Fruit fly (Drosophila melanogaster) whole organism, embryonic: ENCODE data around the gene CG4962.
A peak's percentile ranks its signal among the peaks of the same experiment; 100 is the strongest.

ENCODE experiments used
- Abd-B ChIP-seq: fragments of 200-800 bp; sonication (Bioruptor generic); optimal IDR thresholded peaks from 2 replicates; lab custom pipeline; 2018; ENCODE audit warnings: missing biosample characterization, mild to moderate bottlenecking, missing genetic modification characterization, moderate library complexity
- Asciz ChIP-seq: fragments of 200-800 bp; sonication (Bioruptor generic); optimal IDR thresholded peaks from 2 replicates; lab custom pipeline; 2017; ENCODE audit warnings: missing biosample characterization, mild to moderate bottlenecking, missing genetic modification characterization, missing genetic modification reagents
- B-H2 ChIP-seq: fragments of 200-800 bp; sonication (Bioruptor generic); optimal IDR thresholded peaks from 2 replicates; lab custom pipeline; 2018; ENCODE audit warnings: missing biosample characterization, mild to moderate bottlenecking, missing genetic modification characterization
- CG10147 ChIP-seq: fragments of 200-800 bp; sonication (Bioruptor generic); optimal IDR thresholded peaks from 2 replicates; lab custom pipeline; 2019; ENCODE audit warnings: missing biosample characterization, mild to moderate bottlenecking, missing genetic modification characterization, moderate library complexity
- CG10267 ChIP-seq: fragments of 200-800 bp; sonication (Bioruptor generic); optimal IDR thresholded peaks from 2 replicates; lab custom pipeline; 2018; ENCODE audit warnings: missing biosample characterization, mild to moderate bottlenecking, missing genetic modification characterization, moderate library complexity
- CG10431 ChIP-seq: fragments of 200-800 bp; sonication (Bioruptor generic); optimal IDR thresholded peaks from 3 replicates; lab custom pipeline; 2018; ENCODE audit warnings: missing biosample characterization, mild to moderate bottlenecking, missing genetic modification characterization
- CG1647 ChIP-seq: fragments of 200-800 bp; sonication (Bioruptor generic); optimal IDR thresholded peaks from 3 replicates; lab custom pipeline; 2016; ENCODE audit warnings: missing biosample characterization, missing genetic modification characterization
- CG16813 ChIP-seq: fragments of 200-800 bp; sonication (Bioruptor generic); IDR thresholded peaks from 3 replicates; pipeline ENCODE4 v1.3.6; 2022; ENCODE audit warnings: missing biosample characterization, missing genetic modification characterization; ENCODE audit not compliant: partially characterized antibody
- CG17361 ChIP-seq: fragments of 200-800 bp; sonication (Bioruptor generic); IDR thresholded peaks from 3 replicates; pipeline ENCODE4 v1.3.6; 2022; ENCODE audit warnings: missing biosample characterization, missing genetic modification characterization
- CG3847 ChIP-seq: fragments of 200-800 bp; sonication (Bioruptor generic); IDR thresholded peaks from 2 replicates; pipeline ENCODE4 v1.3.6; 2022; ENCODE audit warnings: missing biosample characterization, missing genetic modification characterization
- CG4404 ChIP-seq: fragments of 200-800 bp; sonication (Bioruptor generic); IDR thresholded peaks from 2 replicates; pipeline ENCODE4 v1.3.6; 2022; ENCODE audit warnings: missing biosample characterization, missing genetic modification characterization
- CG6689 ChIP-seq: fragments of 200-800 bp; sonication (Bioruptor generic); IDR thresholded peaks from 2 replicates; pipeline ENCODE4 v1.3.6; 2022; ENCODE audit warnings: missing biosample characterization, missing genetic modification characterization
- D19A ChIP-seq: fragments of 200-800 bp; optimal IDR thresholded peaks from 3 replicates; lab custom pipeline; 2019; ENCODE audit warnings: missing biosample characterization, mild to moderate bottlenecking, missing genetic modification characterization, moderate library complexity
- Dbx ChIP-seq: fragments of 200-800 bp; sonication (Bioruptor generic); IDR thresholded peaks from 3 replicates; pipeline ENCODE4 v1.3.6; 2022; ENCODE audit warnings: missing biosample characterization, missing genetic modification characterization
- Dek ChIP-seq: fragments of 200-800 bp; sonication (Bioruptor generic); optimal IDR thresholded peaks from 3 replicates; lab custom pipeline; 2019; ENCODE audit warnings: missing biosample characterization, mild to moderate bottlenecking, missing genetic modification characterization, moderate library complexity
- Dfd ChIP-seq, 2 experiments: fragments of >200 bp; optimal IDR thresholded peaks; 2 replicates each; lab custom pipeline; 2017; ENCODE audit warnings: missing biosample characterization in 2 of 2, missing genetic modification characterization in 2 of 2
- Doc2 ChIP-seq: fragments of 200-800 bp; sonication (Bioruptor generic); IDR thresholded peaks from 2 replicates; pipeline ENCODE4 v1.3.6; 2022; ENCODE audit warnings: missing biosample characterization, missing genetic modification characterization
- Dp ChIP-seq: fragments of 200-800 bp; sonication (Bioruptor generic); optimal IDR thresholded peaks from 2 replicates; lab custom pipeline; 2018; ENCODE audit warnings: missing biosample characterization, mild to moderate bottlenecking, missing genetic modification characterization, moderate library complexity
- ERR ChIP-seq: fragments of 200-800 bp; sonication (Bioruptor generic); optimal IDR thresholded peaks from 2 replicates; lab custom pipeline; 2016; ENCODE audit warnings: missing biosample characterization, missing genetic modification characterization
- Hey ChIP-seq: fragments of 200-800 bp; sonication (Bioruptor generic); optimal IDR thresholded peaks from 3 replicates; lab custom pipeline; 2018; ENCODE audit warnings: missing biosample characterization, mild to moderate bottlenecking, missing genetic modification characterization
- HmgZ ChIP-seq: fragments of 200-800 bp; sonication (Bioruptor generic); optimal IDR thresholded peaks from 2 replicates; lab custom pipeline; 2018; ENCODE audit warnings: missing biosample characterization, mild to moderate bottlenecking, missing genetic modification characterization
- Hmr ChIP-seq: fragments of 200-800 bp; sonication (Bioruptor generic); optimal IDR thresholded peaks from 3 replicates; lab custom pipeline; 2017; ENCODE audit warnings: mild to moderate bottlenecking, missing biosample characterization, missing genetic modification reagents, missing genetic modification characterization
- Hr3 ChIP-seq: fragments of 200-800 bp; sonication (Bioruptor generic); optimal IDR thresholded peaks from 3 replicates; lab custom pipeline; 2016; ENCODE audit warnings: missing biosample characterization, missing genetic modification characterization
- MBD-R2 ChIP-seq: fragments of 200-800 bp; sonication (Bioruptor generic); IDR thresholded peaks from 2 replicates; pipeline ENCODE4 v1.3.6; 2022; ENCODE audit warnings: missing biosample characterization, missing genetic modification characterization
- MESR4 ChIP-seq: fragments of 200-800 bp; sonication (Bioruptor generic); optimal IDR thresholded peaks from 2 replicates; lab custom pipeline; 2018; ENCODE audit warnings: missing biosample characterization, mild to moderate bottlenecking, missing genetic modification characterization, moderate library complexity
- Meics ChIP-seq: fragments of 200-800 bp; sonication (Bioruptor generic); optimal IDR thresholded peaks from 2 replicates; lab custom pipeline; 2017; ENCODE audit warnings: missing biosample characterization, mild to moderate bottlenecking, missing genetic modification characterization
- NFAT ChIP-seq: fragments of 200-800 bp; sonication (Bioruptor generic); IDR thresholded peaks from 2 replicates; pipeline ENCODE4 v1.3.6; 2022; ENCODE audit warnings: missing biosample characterization, missing genetic modification characterization
- Ptx1 ChIP-seq: fragments of 200-800 bp; sonication (Bioruptor generic); IDR thresholded peaks from 2 replicates; pipeline ENCODE4 v1.3.6; 2022; ENCODE audit warnings: missing biosample characterization, missing genetic modification characterization
- Ravus ChIP-seq: fragments of 200-800 bp; sonication (Bioruptor generic); IDR thresholded peaks from 2 replicates; pipeline ENCODE4 v1.3.6; 2022; ENCODE audit warnings: missing biosample characterization, missing genetic modification characterization
- Scr ChIP-seq: fragments of 200-800 bp; sonication (Bioruptor generic); IDR thresholded peaks from 2 replicates; pipeline ENCODE4 v1.3.6; 2022; ENCODE audit warnings: missing biosample characterization, missing genetic modification characterization; ENCODE audit not compliant: partially characterized antibody
- Side ChIP-seq: fragments of 200-800 bp; sonication (Bioruptor generic); optimal IDR thresholded peaks from 2 replicates; lab custom pipeline; 2016; ENCODE audit warnings: missing biosample characterization, missing genetic modification characterization
- Trl ChIP-seq, 3 experiments: fragments of >200 bp in 2 of 3; fragments of 200-800 bp in 1 of 3; sonication (Bioruptor generic) in 1 of 3; optimal IDR thresholded peaks; 2 replicates in 1 of 3; 3 replicates in 2 of 3; lab custom pipeline; 2016 to 2017; ENCODE audit warnings: missing biosample characterization in 1 of 3, missing genetic modification characterization in 1 of 3
- crc ChIP-seq: fragments of 200-800 bp; sonication (Bioruptor generic); optimal IDR thresholded peaks from 2 replicates; lab custom pipeline; 2016; ENCODE audit warnings: missing biosample characterization, missing genetic modification characterization
- dan ChIP-seq: fragments of 200-800 bp; sonication (Bioruptor generic); IDR thresholded peaks from 2 replicates; pipeline ENCODE4 v1.3.6; 2022; ENCODE audit warnings: missing biosample characterization, missing genetic modification characterization
- dm ChIP-seq: fragments of 200-800 bp; sonication (Bioruptor generic); optimal IDR thresholded peaks from 3 replicates; lab custom pipeline; 2016; ENCODE audit warnings: missing biosample characterization, missing genetic modification characterization
- dmrt99B ChIP-seq: fragments of 200-800 bp; sonication (Bioruptor generic); optimal IDR thresholded peaks from 2 replicates; lab custom pipeline; 2018; ENCODE audit warnings: missing biosample characterization, mild to moderate bottlenecking, missing genetic modification characterization, moderate library complexity
- eve ChIP-seq, 2 experiments: fragments of >200 bp; optimal IDR thresholded peaks; 2 replicates each; lab custom pipeline; 2017; ENCODE audit warnings: missing biosample characterization in 2 of 2, missing genetic modification characterization in 2 of 2
- hbn ChIP-seq: fragments of 200-800 bp; sonication (Bioruptor generic); IDR thresholded peaks from 2 replicates; pipeline ENCODE4 v1.3.6; 2022; ENCODE audit warnings: missing biosample characterization, missing genetic modification characterization; ENCODE audit not compliant: partially characterized antibody
- jigr1 ChIP-seq: fragments of 200-800 bp; sonication (Bioruptor generic); IDR thresholded peaks from 3 replicates; pipeline ENCODE4 v1.3.6; 2022; ENCODE audit warnings: missing biosample characterization, missing genetic modification characterization
- kay ChIP-seq: fragments of 200-800 bp; sonication (Bioruptor generic); optimal IDR thresholded peaks from 2 replicates; lab custom pipeline; 2016; ENCODE audit warnings: missing biosample characterization, missing genetic modification characterization
- luna ChIP-seq: fragments of 200-800 bp; sonication (Bioruptor generic); optimal IDR thresholded peaks from 2 replicates; lab custom pipeline; 2016; ENCODE audit warnings: missing biosample characterization, missing genetic modification characterization
- nau ChIP-seq: fragments of 200-800 bp; sonication (Bioruptor generic); optimal IDR thresholded peaks from 3 replicates; lab custom pipeline; 2017; ENCODE audit warnings: missing biosample characterization, mild to moderate bottlenecking, missing genetic modification characterization, missing genetic modification reagents
- odd ChIP-seq: fragments of 200-800 bp; sonication (Bioruptor generic); optimal IDR thresholded peaks from 2 replicates; lab custom pipeline; 2017; ENCODE audit warnings: missing biosample characterization, mild to moderate bottlenecking, missing genetic modification characterization
- pan ChIP-seq, 4 experiments: fragments of >200 bp in 3 of 4; fragments of 200-800 bp in 1 of 4; sonication (Bioruptor generic) in 1 of 4; optimal IDR thresholded peaks in 3 of 4; IDR thresholded peaks in 1 of 4; 2 replicates each; pipeline versions ENCODE4 v1.3.6 to Lab custom; 2017 to 2022; ENCODE audit warnings: missing biosample characterization in 2 of 4, missing genetic modification characterization in 2 of 4, mixed read lengths in 1 of 4
- rib ChIP-seq: fragments of 200-800 bp; sonication (Bioruptor generic); IDR thresholded peaks from 2 replicates; pipeline ENCODE4 v1.3.6; 2022; ENCODE audit warnings: missing biosample characterization, missing genetic modification characterization
- ro ChIP-seq: fragments of 200-800 bp; sonication (Bioruptor generic); IDR thresholded peaks from 2 replicates; pipeline ENCODE4 v1.3.6; 2022; ENCODE audit warnings: missing biosample characterization, missing genetic modification characterization
- sob ChIP-seq: fragments of 200-800 bp; sonication (Bioruptor generic); IDR thresholded peaks from 2 replicates; pipeline ENCODE4 v1.3.6; 2022; ENCODE audit warnings: missing biosample characterization, missing genetic modification characterization
- ssp ChIP-seq: fragments of 200-800 bp; sonication (Bioruptor generic); IDR thresholded peaks from 2 replicates; pipeline ENCODE4 v1.3.6; 2022; ENCODE audit warnings: missing biosample characterization, missing genetic modification characterization
- toy ChIP-seq: fragments of 200-800 bp; sonication (Bioruptor generic); IDR thresholded peaks from 2 replicates; pipeline ENCODE4 v1.3.6; 2022; ENCODE audit warnings: missing biosample characterization, missing genetic modification characterization
- wor ChIP-seq: fragments of 200-800 bp; sonication (Bioruptor generic); IDR thresholded peaks from 2 replicates; pipeline ENCODE4 v1.3.6; 2022; ENCODE audit warnings: missing biosample characterization, missing genetic modification characterization
- zen2 ChIP-seq: fragments of 200-800 bp; sonication (Bioruptor generic); IDR thresholded peaks from 3 replicates; pipeline ENCODE4 v1.3.6; 2022; ENCODE audit warnings: missing biosample characterization, missing genetic modification characterization; ENCODE audit not compliant: partially characterized antibody

The CG4962 gene

dm6 chr3L:16289067-16289466 lies 6.3 kb downstream of the CG4962 start (continued):
- TF ChIP-seq Side = no peak
- peak; percentile 39 for TF ChIP-seq Meics (GFP tag; lab: Kevin White, UChicago)
- no peak for TF ChIP-seq Trl (optimal IDR thresholded peaks at IDR 0.05; lab: Kevin White, UChicago)
- TF ChIP-seq Trl (GFP tag; optimal IDR thresholded peaks at IDR 0.05; lab: Kevin White, UChicago) = no peak
- no peak for TF ChIP-seq CG16813
- TF ChIP-seq pan (optimal IDR thresholded peaks at IDR 0.05; lab: Kevin White, UChicago) = no peak
- TF ChIP-seq pan (GFP tag; optimal IDR thresholded peaks at IDR 0.05 in 1 of 2, IDR thresholded peaks at IDR 0.05 in 1 of 2) = peak in 1 of 2 experiments; percentile 37
- TF ChIP-seq NFAT = no peak
- no peak for TF ChIP-seq dm
- no peak for TF ChIP-seq jigr1 (GFP tag; lab: Robert Waterston, UW)
- TF ChIP-seq CG1647 (GFP tag; lab: Kevin White, UChicago) = no peak
- TF ChIP-seq CG17361 = no peak
- TF ChIP-seq MBD-R2 (GFP tag; lab: Robert Waterston, UW) = no peak
- no peak for TF ChIP-seq Hey (tag; lab: Kevin White, UChicago)
- TF ChIP-seq D19A = no peak
- no peak for TF ChIP-seq Doc2 (GFP tag; lab: Robert Waterston, UW)
- no peak for TF ChIP-seq Asciz (GFP tag; lab: Kevin White, UChicago)
- TF ChIP-seq ssp (GFP tag; lab: Robert Waterston, UW) = no peak
- TF ChIP-seq ERR (GFP tag; lab: Kevin White, UChicago) = no peak
- no peak for TF ChIP-seq nau (GFP tag; lab: Kevin White, UChicago)
- no peak for TF ChIP-seq HmgZ (tag; lab: Kevin White, UChicago)
- no peak for TF ChIP-seq CG10431 (GFP tag; lab: Kevin White, UChicago)
- no peak for TF ChIP-seq hbn (GFP tag; lab: Robert Waterston, UW)
- TF ChIP-seq MESR4 = no peak
- TF ChIP-seq luna (GFP tag; lab: Kevin White, UChicago) = no peak
- no peak for TF ChIP-seq eve (GFP tag; optimal IDR thresholded peaks at IDR 0.05; lab: Kevin White, UChicago)
- TF ChIP-seq dmrt99B (tag; lab: Kevin White, UChicago) = peak; percentile 43
- TF ChIP-seq CG10267 (tag; lab: Kevin White, UChicago) = no peak
- TF ChIP-seq dan (GFP tag; lab: Robert Waterston, UW) = no peak
- TF ChIP-seq crc (GFP tag; lab: Kevin White, UChicago) = no peak
- TF ChIP-seq Dp (GFP tag; lab: Kevin White, UChicago) = no peak
- TF ChIP-seq wor (GFP tag; lab: Robert Waterston, UW) = no peak
- peak; percentile 24 for TF ChIP-seq Hr3 (GFP tag; lab: Kevin White, UChicago)
- no peak for TF ChIP-seq kay (GFP tag; lab: Kevin White, UChicago)
- TF ChIP-seq Abd-B = no peak
- TF ChIP-seq CG3847 (GFP tag; lab: Robert Waterston, UW) = no peak
- TF ChIP-seq toy (GFP tag; lab: Robert Waterston, UW) = no peak
- no peak for TF ChIP-seq Dbx (GFP tag; lab: Robert Waterston, UW)
- no peak for TF ChIP-seq CG4404 (GFP tag; lab: Robert Waterston, UW)
- no peak for TF ChIP-seq Hmr
- TF ChIP-seq Ravus (GFP tag; lab: Robert Waterston, UW) = no peak
- no peak for TF ChIP-seq Scr (GFP tag; lab: Robert Waterston, UW)
- TF ChIP-seq zen2 (GFP tag; lab: Robert Waterston, UW) = no peak
- no peak for TF ChIP-seq ro (GFP tag; lab: Robert Waterston, UW)
- TF ChIP-seq CG10147 (GFP tag; lab: Kevin White, UChicago) = no peak
- TF ChIP-seq CG6689 = no peak
- no peak for TF ChIP-seq Dek
- no peak for TF ChIP-seq B-H2 (GFP tag; lab: Kevin White, UChicago)
- TF ChIP-seq Dfd (GFP tag; optimal IDR thresholded peaks at IDR 0.05; lab: Kevin White, UChicago) = no peak
- TF ChIP-seq rib (GFP tag; lab: Robert Waterston, UW) = no peak
- TF ChIP-seq Ptx1 (GFP tag; lab: Robert Waterston, UW) = 0 out of 2 replicates have a peak, but pooled peaks have one; percentile 43
- no peak for TF ChIP-seq sob (GFP tag; lab: Robert Waterston, UW)
- no peak for TF ChIP-seq odd (GFP tag; lab: Kevin White, UChicago)
